Fruit fly (Drosophila melanogaster) whole organism, embryonic: ENCODE results near the gene CG17032.

Experiments used
- Atf6 ChIP-seq: fragments of 200-800 bp; sonication (Bioruptor generic); IDR thresholded peaks from 2 replicates; pipeline ENCODE4 v1.3.6; 2022; ENCODE audit warnings: missing biosample characterization, missing genetic modification characterization
- Blimp-1 ChIP-seq: fragments of 200-800 bp; sonication (Bioruptor generic); optimal IDR thresholded peaks from 3 replicates; lab custom pipeline; 2018; ENCODE audit warnings: missing biosample characterization, missing genetic modification characterization, mild to moderate bottlenecking, moderate library complexity, missing genetic modification reagents
- C15 ChIP-seq: fragments of 200-800 bp; sonication (Bioruptor generic); IDR thresholded peaks from 3 replicates; pipeline ENCODE4 v1.3.6; 2022; ENCODE audit warnings: missing biosample characterization, missing genetic modification characterization
- CG10321 ChIP-seq: fragments of 200-800 bp; sonication (Bioruptor generic); IDR thresholded peaks from 2 replicates; pipeline ENCODE4 v1.3.6; 2022; ENCODE audit warnings: missing biosample characterization, missing genetic modification characterization
- CG10543 ChIP-seq: fragments of 200-800 bp; sonication (Bioruptor generic); optimal IDR thresholded peaks from 3 replicates; lab custom pipeline; 2017; ENCODE audit warnings: missing biosample characterization, mild to moderate bottlenecking, missing genetic modification characterization, moderate library complexity
- CG11456 ChIP-seq: fragments of 200-800 bp; sonication (Bioruptor generic); IDR thresholded peaks from 3 replicates; pipeline ENCODE4 v1.3.6; 2022; ENCODE audit warnings: missing biosample characterization, missing genetic modification characterization
- CG13424 ChIP-seq: fragments of 200-800 bp; sonication (Bioruptor generic); optimal IDR thresholded peaks from 2 replicates; lab custom pipeline; 2019; ENCODE audit warnings: missing biosample characterization, mild to moderate bottlenecking, missing genetic modification characterization, moderate library complexity
- CG15269 ChIP-seq: fragments of 200-800 bp; sonication (Bioruptor generic); optimal IDR thresholded peaks from 2 replicates; lab custom pipeline; 2018; ENCODE audit warnings: missing biosample characterization, mild to moderate bottlenecking, missing genetic modification characterization, moderate library complexity
- CG17361 ChIP-seq: fragments of 200-800 bp; sonication (Bioruptor generic); IDR thresholded peaks from 3 replicates; pipeline ENCODE4 v1.3.6; 2022; ENCODE audit warnings: missing biosample characterization, missing genetic modification characterization
- CG17829 ChIP-seq: fragments of 200-800 bp; optimal IDR thresholded peaks from 2 replicates; lab custom pipeline; 2019; ENCODE audit warnings: missing biosample characterization, mild to moderate bottlenecking, missing genetic modification characterization, moderate library complexity
- CG2712 ChIP-seq: fragments of 200-800 bp; optimal IDR thresholded peaks from 3 replicates; lab custom pipeline; 2019; ENCODE audit warnings: missing biosample characterization, mild to moderate bottlenecking, missing genetic modification characterization, moderate library complexity
- CG32772 ChIP-seq: fragments of 200-800 bp; sonication (Bioruptor generic); IDR thresholded peaks from 2 replicates; pipeline ENCODE4 v1.3.6; 2022; ENCODE audit warnings: missing biosample characterization, missing genetic modification characterization
- CG34422 ChIP-seq: fragments of 200-800 bp; sonication (Bioruptor generic); IDR thresholded peaks from 3 replicates; pipeline ENCODE4 v1.3.6; 2022; ENCODE audit warnings: missing biosample characterization, missing genetic modification characterization
- CG6854 ChIP-seq: fragments of 200-800 bp; sonication (Bioruptor generic); optimal IDR thresholded peaks from 3 replicates; lab custom pipeline; 2017; ENCODE audit warnings: missing biosample characterization, mild to moderate bottlenecking, missing genetic modification characterization
- CG8359 ChIP-seq: fragments of 200-800 bp; sonication (Bioruptor generic); optimal IDR thresholded peaks from 2 replicates; lab custom pipeline; 2017; ENCODE audit warnings: missing biosample characterization, mild to moderate bottlenecking, missing genetic modification characterization, borderline replicate concordance
- CG8478 ChIP-seq: fragments of >200 bp; optimal IDR thresholded peaks from 2 replicates; lab custom pipeline; 2018
- CG9727 ChIP-seq: fragments of 200-800 bp; sonication (Bioruptor generic); optimal IDR thresholded peaks from 3 replicates; lab custom pipeline; 2017; ENCODE audit warnings: missing biosample characterization, mild to moderate bottlenecking, missing genetic modification characterization
- CoRest ChIP-seq: fragments of 200-800 bp; sonication (Bioruptor generic); optimal IDR thresholded peaks from 3 replicates; lab custom pipeline; 2018; ENCODE audit warnings: missing biosample characterization, mild to moderate bottlenecking, missing genetic modification characterization, moderate library complexity
- Deaf1 ChIP-seq: fragments of 200-800 bp; optimal IDR thresholded peaks from 3 replicates; lab custom pipeline; 2019; ENCODE audit warnings: missing biosample characterization, mild to moderate bottlenecking, missing genetic modification characterization, moderate library complexity
- Drgx ChIP-seq: fragments of 200-800 bp; sonication (Bioruptor generic); IDR thresholded peaks from 2 replicates; pipeline ENCODE4 v1.3.6; 2022; ENCODE audit warnings: missing biosample characterization, missing genetic modification characterization
- E2f1 ChIP-seq: fragments of 200-800 bp; sonication (Bioruptor generic); IDR thresholded peaks from 2 replicates; pipeline ENCODE4 v1.3.6; 2022; ENCODE audit warnings: missing biosample characterization, missing genetic modification characterization
- Fer3 ChIP-seq: fragments of 200-800 bp; sonication (Bioruptor generic); optimal IDR thresholded peaks from 2 replicates; lab custom pipeline; 2018; ENCODE audit warnings: missing biosample characterization, mild to moderate bottlenecking, missing genetic modification characterization, moderate library complexity
- HLH3B ChIP-seq: fragments of 200-800 bp; sonication (Bioruptor generic); IDR thresholded peaks from 2 replicates; pipeline ENCODE4 v1.3.6; 2022; ENCODE audit warnings: missing biosample characterization, missing genetic modification characterization
- HmgZ ChIP-seq: fragments of 200-800 bp; sonication (Bioruptor generic); optimal IDR thresholded peaks from 2 replicates; lab custom pipeline; 2018; ENCODE audit warnings: missing biosample characterization, mild to moderate bottlenecking, missing genetic modification characterization
- Lim3 ChIP-seq: fragments of 200-800 bp; sonication (Bioruptor generic); IDR thresholded peaks from 2 replicates; pipeline ENCODE4 v1.3.6; 2022; ENCODE audit warnings: missing biosample characterization, missing genetic modification characterization
- Med ChIP-seq: fragments of 200-800 bp; sonication (Bioruptor generic); peaks from one replicate; lab custom pipeline; 2016; ENCODE audit warnings: missing biosample characterization, missing genetic modification characterization, mild to moderate bottlenecking, inconsistent platforms, moderate library complexity
- Meics ChIP-seq: fragments of 200-800 bp; sonication (Bioruptor generic); optimal IDR thresholded peaks from 2 replicates; lab custom pipeline; 2017; ENCODE audit warnings: missing biosample characterization, mild to moderate bottlenecking, missing genetic modification characterization
- Mrtf ChIP-seq: fragments of 200-800 bp; sonication (Bioruptor generic); IDR thresholded peaks from 3 replicates; pipeline ENCODE4 v1.3.6; 2022; ENCODE audit warnings: missing biosample characterization, missing genetic modification characterization
- Nf-YC ChIP-seq: fragments of 200-800 bp; optimal IDR thresholded peaks from 3 replicates; lab custom pipeline; 2019; ENCODE audit warnings: missing biosample characterization, mild to moderate bottlenecking, missing genetic modification characterization, moderate library complexity
- Oli ChIP-seq: fragments of 200-800 bp; sonication (Bioruptor generic); optimal IDR thresholded peaks from 2 replicates; lab custom pipeline; 2018; ENCODE audit warnings: missing biosample characterization, mild to moderate bottlenecking, missing genetic modification characterization, moderate library complexity
- Pdp1 ChIP-seq, 2 experiments: fragments of 200-800 bp; sonication (Bioruptor generic); optimal IDR thresholded peaks; 3 replicates each; lab custom pipeline; 2016; ENCODE audit warnings: missing biosample characterization in 2 of 2, missing genetic modification characterization in 2 of 2, mild to moderate bottlenecking in 1 of 2, moderate library complexity in 1 of 2
- Rfx ChIP-seq: fragments of 200-800 bp; sonication (Bioruptor generic); IDR thresholded peaks from 2 replicates; pipeline ENCODE4 v1.3.6; 2022; ENCODE audit warnings: missing biosample characterization, missing genetic modification characterization
- Ssrp ChIP-seq: fragments of 200-800 bp; sonication (Bioruptor generic); optimal IDR thresholded peaks from 2 replicates; lab custom pipeline; 2018; ENCODE audit warnings: missing biosample characterization, mild to moderate bottlenecking, missing genetic modification characterization, moderate library complexity
- Taf1 ChIP-seq: fragments of 200-800 bp; sonication (Bioruptor generic); IDR thresholded peaks from 2 replicates; pipeline ENCODE4 v1.3.6; 2022; ENCODE audit warnings: missing biosample characterization, missing genetic modification characterization
- dmrt99B ChIP-seq: fragments of 200-800 bp; sonication (Bioruptor generic); optimal IDR thresholded peaks from 2 replicates; lab custom pipeline; 2018; ENCODE audit warnings: missing biosample characterization, mild to moderate bottlenecking, missing genetic modification characterization, moderate library complexity
- esg ChIP-seq: fragments of 200-800 bp; sonication (Bioruptor generic); conservative IDR thresholded peaks from 2 replicates; pipeline ENCODE4 v1.3.6; 2022; ENCODE audit warnings: missing biosample characterization, missing genetic modification characterization
- gcm ChIP-seq: fragments of 200-800 bp; sonication (Bioruptor generic); optimal IDR thresholded peaks from 2 replicates; lab custom pipeline; 2019; ENCODE audit warnings: missing biosample characterization, mild to moderate bottlenecking, missing genetic modification characterization, moderate library complexity
- klu ChIP-seq: fragments of 200-800 bp; sonication (Bioruptor generic); IDR thresholded peaks from 2 replicates; pipeline ENCODE4 v1.3.6; 2022; ENCODE audit warnings: missing biosample characterization, missing genetic modification characterization
- lbe ChIP-seq: fragments of 200-800 bp; sonication (Bioruptor generic); optimal IDR thresholded peaks from 2 replicates; lab custom pipeline; 2016; ENCODE audit warnings: missing biosample characterization, mild to moderate bottlenecking, missing genetic modification characterization
- lilli ChIP-seq: fragments of 200-800 bp; sonication (Bioruptor generic); optimal IDR thresholded peaks from 3 replicates; lab custom pipeline; 2016; ENCODE audit warnings: missing biosample characterization, missing genetic modification characterization
- nom ChIP-seq: fragments of 200-800 bp; sonication (Bioruptor generic); optimal IDR thresholded peaks from 2 replicates; lab custom pipeline; 2017; ENCODE audit warnings: missing biosample characterization, missing genetic modification characterization, mild to moderate bottlenecking, moderate library complexity, missing genetic modification reagents
- pan ChIP-seq, 4 experiments: fragments of >200 bp in 3 of 4; fragments of 200-800 bp in 1 of 4; sonication (Bioruptor generic) in 1 of 4; optimal IDR thresholded peaks in 3 of 4; IDR thresholded peaks in 1 of 4; 2 replicates each; pipeline versions ENCODE4 v1.3.6 to Lab custom; 2017 to 2022; ENCODE audit warnings: missing biosample characterization in 2 of 4, missing genetic modification characterization in 2 of 4, mixed read lengths in 1 of 4
- phol ChIP-seq: fragments of 200-800 bp; sonication (Bioruptor generic); optimal IDR thresholded peaks from 3 replicates; lab custom pipeline; 2018; ENCODE audit warnings: missing biosample characterization, mild to moderate bottlenecking, missing genetic modification characterization, moderate library complexity
- row ChIP-seq: fragments of 200-800 bp; sonication (Bioruptor generic); IDR thresholded peaks from 3 replicates; pipeline ENCODE4 v1.3.6; 2022; ENCODE audit warnings: missing biosample characterization, missing genetic modification characterization
- ssp ChIP-seq: fragments of 200-800 bp; sonication (Bioruptor generic); IDR thresholded peaks from 2 replicates; pipeline ENCODE4 v1.3.6; 2022; ENCODE audit warnings: missing biosample characterization, missing genetic modification characterization
- tgo ChIP-seq: fragments of 200-800 bp; sonication (Bioruptor generic); IDR thresholded peaks from 3 replicates; pipeline ENCODE4 v1.3.6; 2022; ENCODE audit warnings: missing biosample characterization, missing genetic modification characterization
- toy ChIP-seq: fragments of 200-800 bp; sonication (Bioruptor generic); IDR thresholded peaks from 2 replicates; pipeline ENCODE4 v1.3.6; 2022; ENCODE audit warnings: missing biosample characterization, missing genetic modification characterization
- unc-4 ChIP-seq: fragments of 200-800 bp; sonication (Bioruptor generic); IDR thresholded peaks from 2 replicates; pipeline ENCODE4 v1.3.6; 2022; ENCODE audit warnings: missing biosample characterization, missing genetic modification characterization; ENCODE audit not compliant: partially characterized antibody

The CG17032 gene

dm6 chr3L:15976758-15977157 lies 18.1 kb downstream of the CG17032 start, which contains the start of gene CG17029 (continued):
- peak; percentile 44 for TF ChIP-seq CG6854 (GFP tag; lab: Kevin White, UChicago)
- peak; percentile 6 for TF ChIP-seq Meics (GFP tag; lab: Kevin White, UChicago)
- no peak for TF ChIP-seq nom (GFP tag; lab: Kevin White, UChicago)

dm6 chr3L:15977565-15977964 lies 18.9 kb downstream of the CG17032 start:
- no peak for TF ChIP-seq Blimp-1 (GFP tag; lab: Kevin White, UChicago)
- TF ChIP-seq C15 (GFP tag; lab: Robert Waterston, UW): 0 out of 3 replicates have a peak, but pooled peaks have one; percentile 5
- TF ChIP-seq HmgZ (tag; lab: Kevin White, UChicago): no peak
- TF ChIP-seq lbe (GFP tag; lab: Kevin White, UChicago): peak; percentile 81
- TF ChIP-seq klu (GFP tag; lab: Robert Waterston, UW): peak; percentile 52; the same call in 1 of the 2 replicates
- peak; percentile 11 for TF ChIP-seq Nf-YC (tag; lab: Kevin White, UChicago)
- no peak for TF ChIP-seq CG10321 (GFP tag; lab: Robert Waterston, UW)
- peak; percentile 69 for TF ChIP-seq Med (GFP tag; lab: Kevin White, UChicago)
- no peak for TF ChIP-seq CG8359 (GFP tag; lab: Kevin White, UChicago)
- TF ChIP-seq CG8478 (lab: Kevin White, UChicago): no peak
- TF ChIP-seq dmrt99B: peak; percentile 72
- TF ChIP-seq Mrtf (GFP tag; lab: Robert Waterston, UW): no peak
- peak; percentile 52; the same call in 2 of the 3 replicates for TF ChIP-seq CG17361 (GFP tag; lab: Robert Waterston, UW)
- peak; percentile 4 for TF ChIP-seq gcm (GFP tag; lab: Kevin White, UChicago)
- peak; percentile 55 for TF ChIP-seq CG17829 (tag; lab: Kevin White, UChicago)
- peak; percentile 59; the same call in 1 of the 2 replicates for TF ChIP-seq E2f1 (GFP tag; lab: Robert Waterston, UW)
- TF ChIP-seq CoRest (tag; lab: Kevin White, UChicago): peak; percentile 20
- TF ChIP-seq CG15269: no peak
- TF ChIP-seq CG9727 (GFP tag; lab: Kevin White, UChicago): peak; percentile 54
- peak; percentile 27; the same call in 1 of the 2 replicates for TF ChIP-seq ssp (GFP tag; lab: Robert Waterston, UW)
- TF ChIP-seq Fer3: peak; percentile 69
- TF ChIP-seq row (GFP tag; lab: Robert Waterston, UW): peak; percentile 72
- TF ChIP-seq CG11456: peak; percentile 69
- no peak for TF ChIP-seq pan (optimal IDR thresholded peaks at IDR 0.05; lab: Kevin White, UChicago)
- peak in 1 of 2 experiments; percentile 84 for TF ChIP-seq pan (GFP tag; optimal IDR thresholded peaks at IDR 0.05 in 1 of 2, IDR thresholded peaks at IDR 0.05 in 1 of 2)
- peak; percentile 50 for TF ChIP-seq esg
- no peak for TF ChIP-seq unc-4 (GFP tag; lab: Robert Waterston, UW)
- TF ChIP-seq CG32772 (GFP tag; lab: Robert Waterston, UW): no peak
- peak; percentile 14 for TF ChIP-seq CG10543 (GFP tag; lab: Kevin White, UChicago)
- peak; percentile 52; the same call in 1 of the 2 replicates for TF ChIP-seq Atf6 (GFP tag; lab: Robert Waterston, UW)
- TF ChIP-seq phol (tag; lab: Kevin White, UChicago): peak; percentile 56
- TF ChIP-seq Taf1: 0 out of 2 replicates have a peak, but pooled peaks have one; percentile 31
- TF ChIP-seq toy (GFP tag; lab: Robert Waterston, UW): 0 out of 2 replicates have a peak, but pooled peaks have one; percentile 7
- TF ChIP-seq CG2712 (tag; lab: Kevin White, UChicago): peak; percentile 68
- peak; percentile 67; the same call in 2 of the 3 replicates for TF ChIP-seq CG34422 (GFP tag; lab: Robert Waterston, UW)
- TF ChIP-seq Drgx (GFP tag; lab: Robert Waterston, UW): peak; percentile 55
- TF ChIP-seq Rfx (GFP tag; lab: Robert Waterston, UW): peak; percentile 79
- peak; percentile 15 for TF ChIP-seq Deaf1 (tag; lab: Kevin White, UChicago)
- peak; percentile 77 for TF ChIP-seq tgo
- TF ChIP-seq Pdp1 (GFP tag; optimal IDR thresholded peaks at IDR 0.05; lab: Kevin White, UChicago): peak; percentile 10 to 86
- peak; percentile 37 for TF ChIP-seq CG13424 (tag; lab: Kevin White, UChicago)
- no peak for TF ChIP-seq Ssrp (tag; lab: Kevin White, UChicago)
- peak; percentile 36 for TF ChIP-seq Oli
- TF ChIP-seq Lim3 (GFP tag; lab: Robert Waterston, UW): no peak
- peak; percentile 47 for TF ChIP-seq lilli (GFP tag; lab: Kevin White, UChicago)
- TF ChIP-seq HLH3B (GFP tag; lab: Robert Waterston, UW): peak; percentile 52; the same call in 1 of the 2 replicates
